Worm (Caenorhabditis elegans): ENCODE results near the gene F54D5.17.

ce11 chrII:11596157-11596740 lies 39.8 kb downstream of the F54D5.17 start:
- no peak for TF ChIP-seq mdl-1 (tag; optimal IDR thresholded peaks at IDR 0.05)
- no peak for TF ChIP-seq ztf-11 (tag; optimal IDR thresholded peaks at IDR 0.05)
- no peak for TF ChIP-seq elt-1 (tag; optimal IDR thresholded peaks at IDR 0.05)
- no peak for TF ChIP-seq unc-62 (GFP tag; optimal IDR thresholded peaks at IDR 0.05)
- no peak for TF ChIP-seq nhr-12 (tag; optimal IDR thresholded peaks at IDR 0.05)
- TF ChIP-seq egl-5 (tag; optimal IDR thresholded peaks at IDR 0.05) = no peak
- TF ChIP-seq unc-39 (tag; optimal IDR thresholded peaks at IDR 0.05) = no peak
- no peak for TF ChIP-seq nhr-237 (tag; optimal IDR thresholded peaks at IDR 0.05)
- TF ChIP-seq snpc-4 (tag; optimal IDR thresholded peaks at IDR 0.05) = no peak
- TF ChIP-seq aly-2 (tag; optimal IDR thresholded peaks at IDR 0.05) = no peak
- peak; percentile 27 for TF ChIP-seq pqm-1 (tag; optimal IDR thresholded peaks at IDR 0.05)
- no peak for TF ChIP-seq nhr-76 (tag; optimal IDR thresholded peaks at IDR 0.05)
- no peak for TF ChIP-seq skn-1 (tag; optimal IDR thresholded peaks at IDR 0.05)
- no peak for TF ChIP-seq lin-39 (tag; optimal IDR thresholded peaks at IDR 0.05)

All from whole organism, L3 larva.